Worm (Caenorhabditis elegans) whole organism, mixed stage, embryonic: Measurements from ENCODE around the gene nlp-9.

Experiments
- ces-1 ChIP-seq: fragments of 150-350 bp; optimal IDR thresholded peaks from 2 replicates; lab custom pipeline; 2014; ENCODE audit warnings: missing biosample characterization, missing genetic modification reagents, missing genetic modification characterization
- elt-3 ChIP-seq: fragments of 150-350 bp; optimal IDR thresholded peaks from 2 replicates; lab custom pipeline; 2014; ENCODE audit warnings: missing biosample characterization, missing genetic modification characterization
- flh-1 ChIP-seq: fragments of 200-800 bp; sonication (Bioruptor generic); optimal IDR thresholded peaks from 2 replicates; lab custom pipeline; 2018; ENCODE audit warnings: mild to moderate bottlenecking, missing genetic modification characterization, moderate library complexity, missing compliant biosample characterization
- hlh-1 ChIP-seq: fragments of 150-350 bp; optimal IDR thresholded peaks from 2 replicates; lab custom pipeline; 2014; ENCODE audit warnings: missing biosample characterization, missing genetic modification reagents, missing genetic modification characterization
- mep-1 ChIP-seq: fragments of 150-350 bp; optimal IDR thresholded peaks from 2 replicates; lab custom pipeline; 2017; ENCODE audit warnings: missing biosample characterization, missing genetic modification reagents, missing genetic modification characterization, inconsistent platforms
- nhr-76 ChIP-seq: sonication (generic microtip); optimal IDR thresholded peaks from 2 replicates; lab custom pipeline; 2017; ENCODE audit warnings: missing biosample characterization, missing genetic modification characterization
- unc-62 ChIP-seq: fragments of 150-350 bp; optimal IDR thresholded peaks from 2 replicates; lab custom pipeline; 2014; ENCODE audit warnings: missing biosample characterization, missing genetic modification reagents, missing genetic modification characterization

- TF ChIP-seq hlh-1, result no peak
- TF ChIP-seq mep-1 (tag; lab: Kevin White, UChicago), result no peak
- TF ChIP-seq elt-3 (tag; lab: Kevin White, UChicago), result no peak
- TF ChIP-seq unc-62 (GFP tag; lab: Kevin White, UChicago), result no peak
- TF ChIP-seq flh-1 (GFP tag; lab: Kevin White, UChicago), result no peak
- TF ChIP-seq ces-1 (GFP tag; lab: Kevin White, UChicago), result no peak
- no peak for TF ChIP-seq nhr-76
Observed at ce11 chrV:4264516-4264915, 45.1 kb downstream of the nlp-9 start, which contains the start of gene srt-35.
